Worm (Caenorhabditis elegans): ENCODE measurements around the gene srab-18.
A peak's percentile ranks its signal among the peaks of the same experiment; 100 is the strongest.

- TF ChIP-seq R02D3.7 (tag; optimal IDR thresholded peaks at IDR 0.05): no peak
- TF ChIP-seq nhr-28 (tag; optimal IDR thresholded peaks at IDR 0.05): no peak
- TF ChIP-seq lin-15B (tag; optimal IDR thresholded peaks at IDR 0.05): no peak
- no peak for TF ChIP-seq ztf-11 (tag; optimal IDR thresholded peaks at IDR 0.05)
- TF ChIP-seq ceh-82 (tag; optimal IDR thresholded peaks at IDR 0.05): no peak
- TF ChIP-seq nhr-11 (tag; optimal IDR thresholded peaks at IDR 0.05): no peak
- no peak for TF ChIP-seq unc-39 (tag; optimal IDR thresholded peaks at IDR 0.05)
- TF ChIP-seq nhr-76 (tag; optimal IDR thresholded peaks at IDR 0.05): no peak
- no peak for TF ChIP-seq zag-1 (tag; optimal IDR thresholded peaks at IDR 0.05)
- TF ChIP-seq hmg-11 (tag; optimal IDR thresholded peaks at IDR 0.05): peak; percentile 69
- no peak for TF ChIP-seq aly-2 (tag; optimal IDR thresholded peaks at IDR 0.05)
- peak; percentile 18 for TF ChIP-seq pqm-1 (tag; optimal IDR thresholded peaks at IDR 0.05)
- no peak for TF ChIP-seq elt-2 (tag; optimal IDR thresholded peaks at IDR 0.05)
Measured at ce11 chrV:9855920-9856852, 15.1 kb downstream of the srab-18 start.
